Fruit fly (Drosophila melanogaster) whole organism, prepupa: ENCODE measurements around the gene CG15544.

ENCODE experiments used
- CG10631 ChIP-seq: fragments of 200-800 bp; sonication (Bioruptor generic); optimal IDR thresholded peaks from 2 replicates; lab custom pipeline; 2016; ENCODE audit warnings: missing biosample characterization, missing genetic modification characterization
- CG11762 ChIP-seq: fragments of 200-800 bp; sonication (Bioruptor generic); optimal IDR thresholded peaks from 3 replicates; lab custom pipeline; 2016; ENCODE audit warnings: missing biosample characterization, missing genetic modification characterization; ENCODE audit not compliant: insufficient read depth
- CG15336 ChIP-seq: fragments of 200-800 bp; sonication (Bioruptor generic); IDR thresholded peaks from 2 replicates; pipeline ENCODE4 v1.3.6; 2022; ENCODE audit warnings: missing biosample characterization, missing genetic modification characterization
- CG7368 ChIP-seq: fragments of 200-800 bp; sonication (Bioruptor generic); optimal IDR thresholded peaks from 3 replicates; lab custom pipeline; 2016; ENCODE audit warnings: missing biosample characterization, missing genetic modification characterization
- Lpt ChIP-seq: fragments of 200-800 bp; sonication (Bioruptor generic); optimal IDR thresholded peaks from 3 replicates; lab custom pipeline; 2016; ENCODE audit warnings: missing biosample characterization, missing genetic modification characterization
- Sox15 ChIP-seq: fragments of 200-800 bp; sonication (Bioruptor generic); optimal IDR thresholded peaks from 3 replicates; lab custom pipeline; 2016; ENCODE audit warnings: missing biosample characterization, missing genetic modification characterization
- esn ChIP-seq: fragments of 200-800 bp; sonication (Bioruptor generic); optimal IDR thresholded peaks from 2 replicates; lab custom pipeline; 2016; ENCODE audit warnings: missing biosample characterization, mild to moderate bottlenecking, missing genetic modification characterization, moderate library complexity
- svp ChIP-seq: fragments of 200-800 bp; sonication (Bioruptor generic); peaks from one replicate; lab custom pipeline; 2016; ENCODE audit warnings: missing biosample characterization, missing genetic modification characterization
- topi ChIP-seq: fragments of 200-800 bp; sonication (Bioruptor generic); optimal IDR thresholded peaks from 3 replicates; lab custom pipeline; 2016; ENCODE audit warnings: missing biosample characterization, missing genetic modification characterization

DNA sequence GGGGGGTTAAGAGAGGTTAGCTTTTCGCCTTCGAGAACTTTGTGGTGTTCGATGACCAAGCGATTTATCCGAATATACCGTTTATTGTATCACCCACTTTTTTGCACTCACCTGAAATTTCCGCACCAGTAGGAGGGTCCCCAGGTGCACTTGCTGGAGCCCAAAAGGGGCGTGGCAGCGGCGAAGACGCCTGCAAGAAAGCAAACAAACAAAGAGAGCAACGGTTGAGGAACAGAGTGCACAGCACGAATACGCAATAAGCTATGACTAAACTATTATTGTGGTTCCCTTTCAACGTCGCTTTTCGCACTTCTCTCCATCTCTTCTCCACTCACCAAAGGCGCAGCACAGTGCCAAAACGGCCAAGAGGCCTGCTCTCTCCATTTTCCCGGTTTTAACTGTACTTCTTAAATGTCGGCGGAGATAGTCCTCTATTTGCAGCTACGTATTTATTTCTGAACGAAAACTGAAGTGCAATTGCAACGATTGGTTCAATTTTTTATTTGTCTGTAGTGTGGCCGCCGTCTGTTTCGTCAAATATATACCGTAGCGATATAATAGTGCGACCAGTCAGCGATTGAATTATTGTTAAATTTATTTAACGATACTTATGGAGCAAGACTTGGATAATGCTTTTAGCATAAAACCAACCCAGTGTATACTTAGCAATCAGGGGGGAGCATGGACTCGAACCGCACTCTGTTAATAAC lies 61.1 kb downstream of the CG15544 start, which contains the start of gene Sap-r:
- no peak for TF ChIP-seq CG10631 (GFP tag; lab: Kevin White, UChicago)
- peak; percentile 6 for TF ChIP-seq topi
- TF ChIP-seq Sox15 (GFP tag; lab: Kevin White, UChicago): no peak
- no peak for TF ChIP-seq CG7368 (GFP tag; lab: Kevin White, UChicago)
- TF ChIP-seq CG11762 (GFP tag; lab: Kevin White, UChicago): no peak
- peak; percentile 22 for TF ChIP-seq esn
- TF ChIP-seq svp (GFP tag; lab: Kevin White, UChicago): peak; percentile 61
- no peak for TF ChIP-seq Lpt (GFP tag; lab: Kevin White, UChicago)
- no peak for TF ChIP-seq CG15336 (GFP tag; lab: Robert Waterston, UW)
